Fruit fly (Drosophila melanogaster) whole organism: ENCODE data around the gene CG15473.

Experiments
- CG8478 ChIP-seq: fragments of >200 bp; optimal IDR thresholded peaks from 2 replicates; lab custom pipeline; 2018; ENCODE audit warnings: inconsistent platforms
- Dll ChIP-seq: fragments of >200 bp; optimal IDR thresholded peaks from 2 replicates; lab custom pipeline; 2017
- pan ChIP-seq: fragments of >200 bp; optimal IDR thresholded peaks from 2 replicates; lab custom pipeline; 2017
- usp ChIP-seq: fragments of >200 bp; optimal IDR thresholded peaks from 2 replicates; lab custom pipeline; 2017; ENCODE audit warnings: missing biosample characterization, missing genetic modification characterization, mixed read lengths

dm6 chrX:4699775-4700174 lies 45.5 kb upstream of the CG15473 start:
- TF ChIP-seq usp (GFP tag; lab: Kevin White, UChicago) (no peak), pan (lab: Kevin White, UChicago) (no peak), Dll (lab: Kevin White, UChicago) (no peak), CG8478 (lab: Kevin White, UChicago) (no peak)
